Worm (Caenorhabditis elegans): ENCODE measurements around the gene F35H10.5.

The F35H10.5 gene

DNA sequence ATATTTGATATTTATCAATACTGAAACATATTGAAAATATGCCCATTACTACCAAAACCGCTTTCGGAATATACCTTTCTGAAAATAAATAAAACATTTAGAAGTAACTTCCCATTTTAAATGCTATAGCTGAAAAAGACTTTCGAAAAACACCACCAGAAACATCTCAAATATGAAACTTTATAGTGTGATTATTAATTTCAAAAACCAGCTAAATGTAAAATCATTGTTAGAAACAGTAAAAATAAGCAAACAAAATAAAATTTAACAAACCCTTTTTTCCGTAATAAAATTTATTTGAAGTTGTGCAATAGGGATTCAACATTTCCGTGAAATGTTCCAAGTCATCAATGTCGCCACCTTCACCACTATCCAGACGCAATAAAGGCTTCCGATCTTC, 32.5 kb upstream of the F35H10.5 start, which contains the start of the genes K07H8.5 and K07H8.8:
K07H8.5 (plus strand) TSS at position 301 of the 400 bp plus-strand sequence.
K07H8.8 (minus strand) TSS at position 389 of the 400 bp plus-strand sequence.
- TF ChIP-seq C04F5.9 (tag; optimal IDR thresholded peaks at IDR 0.05) (no peak), lin-35 (GFP tag; optimal IDR thresholded peaks at IDR 0.05) (no peak), dpl-1 (GFP tag; optimal IDR thresholded peaks at IDR 0.05) (no peak), pqm-1 (tag; optimal IDR thresholded peaks at IDR 0.05) (no peak), blmp-1 (tag; optimal IDR thresholded peaks at IDR 0.05) (no peak), hpl-2 (GFP tag; optimal IDR thresholded peaks at IDR 0.05) (no peak), zip-4 (GFP tag; optimal IDR thresholded peaks at IDR 0.05) (no peak), fkh-10 (GFP tag; optimal IDR thresholded peaks at IDR 0.05) (no peak), zag-1 (tag; optimal IDR thresholded peaks at IDR 0.05) (no peak), ama-1 (optimal IDR thresholded peaks at IDR 0.05) (no peak)

DNA sequence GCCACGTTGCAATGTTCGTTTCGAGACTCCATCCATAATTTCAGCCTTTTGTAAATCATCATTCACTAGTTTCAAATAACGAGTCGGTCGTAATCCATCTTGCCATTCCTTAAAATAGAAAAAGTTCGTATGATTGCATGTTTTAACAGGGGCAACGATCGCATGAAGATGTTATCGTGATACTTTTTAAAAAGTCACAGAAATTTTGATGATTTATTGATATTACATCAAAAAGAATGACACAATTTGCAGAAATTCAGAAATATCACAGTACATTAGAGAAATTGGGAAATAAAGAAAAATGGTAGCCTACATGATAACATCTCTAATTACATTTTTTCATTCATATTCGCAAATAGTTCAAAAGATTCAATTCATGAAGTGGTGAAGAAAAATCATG, 27.2 kb upstream of the F35H10.5 start:
- peak; percentile 51 for TF ChIP-seq nhr-85 (tag)
- TF ChIP-seq efl-1 (optimal IDR thresholded peaks at IDR 0.05): no peak
- TF ChIP-seq efl-1 (GFP tag; optimal IDR thresholded peaks at IDR 0.05 in 1 of 2): no peak

DNA sequence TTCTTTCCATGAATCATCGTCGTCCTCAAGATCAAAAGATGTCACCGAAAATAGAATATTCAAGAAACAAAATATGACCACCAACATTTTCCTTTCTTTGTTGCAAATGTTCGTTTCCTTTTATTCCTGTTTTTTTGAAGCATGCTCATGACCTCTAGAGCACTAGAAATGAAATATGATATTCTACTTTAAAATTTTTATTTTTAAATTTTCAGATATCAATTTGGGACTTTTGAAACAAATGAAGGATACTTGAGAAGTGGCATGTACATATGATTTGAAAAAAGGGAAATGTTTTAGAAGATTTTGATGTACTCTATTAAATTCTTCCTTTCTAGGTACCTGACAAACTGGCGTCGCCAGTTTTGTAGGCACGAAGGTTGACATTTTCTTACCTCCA, 25.3 kb upstream of the F35H10.5 start, which contains the start of gene K07H8.11:
K07H8.11 (minus strand) TSS at position 101 of the 400 bp plus-strand sequence.
- TF ChIP-seq egl-27 (tag; optimal IDR thresholded peaks at IDR 0.05) (no peak), fkh-10 (GFP tag; optimal IDR thresholded peaks at IDR 0.05) (no peak), zag-1 (tag; optimal IDR thresholded peaks at IDR 0.05) (no peak), vab-15 (tag; optimal IDR thresholded peaks at IDR 0.05) (no peak), pag-3 (tag; optimal IDR thresholded peaks at IDR 0.05; ENCODE audit: borderline replicate concordance, insufficient read depth) (no peak)

DNA sequence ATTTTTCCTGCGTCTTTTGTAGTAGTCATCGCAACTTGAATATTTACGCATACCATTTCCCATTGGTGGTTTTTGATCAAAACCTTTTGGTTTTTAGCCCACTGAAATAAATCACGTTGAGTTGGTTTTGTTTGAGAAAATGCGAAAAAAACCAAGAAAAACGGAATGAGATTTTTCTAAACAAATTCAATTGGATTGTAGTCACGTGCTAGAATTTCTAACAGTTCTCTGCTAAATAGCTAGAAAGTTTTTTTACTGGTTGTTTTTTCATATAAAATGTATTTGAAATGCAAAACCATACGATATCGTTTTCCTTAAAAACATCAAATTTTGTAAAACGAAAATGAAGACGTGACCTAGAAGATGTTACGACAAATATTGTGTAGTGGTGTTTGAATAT, 24.0 kb upstream of the F35H10.5 start, which contains the start of gene K07H8.12:
K07H8.12 (minus strand) TSS at position 101 of the 400 bp plus-strand sequence.
- TF ChIP-seq C34B4.2 (tag; optimal IDR thresholded peaks at IDR 0.05) (no peak), mdl-1 (tag; optimal IDR thresholded peaks at IDR 0.05) (no peak)

DNA sequence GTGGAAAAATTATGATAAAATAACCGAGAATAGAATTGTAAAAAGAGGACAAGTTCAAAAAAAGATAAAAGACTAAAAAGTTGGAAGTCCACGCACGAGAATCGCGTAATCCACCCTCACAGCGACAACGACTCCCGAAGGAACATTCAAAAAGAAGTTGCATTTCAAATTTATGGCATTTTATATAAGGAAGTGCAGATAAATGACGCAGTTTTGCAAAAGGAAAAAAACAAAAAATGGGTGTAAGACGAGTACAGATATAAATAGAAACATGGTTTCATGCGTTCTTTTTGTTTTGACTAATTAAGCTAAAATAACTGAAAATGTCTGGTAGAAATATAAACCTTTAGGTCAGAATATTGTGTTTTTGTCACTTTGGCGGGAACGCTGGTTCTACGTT, 17.4 kb upstream of the F35H10.5 start:
- TF ChIP-seq unc-62 (GFP tag; optimal IDR thresholded peaks at IDR 0.05) (no peak), lin-39 (tag; optimal IDR thresholded peaks at IDR 0.05) (no peak), hpl-2 (GFP tag; optimal IDR thresholded peaks at IDR 0.05) (no peak), fkh-8 (tag; optimal IDR thresholded peaks at IDR 0.05) (no peak), ets-5 (GFP tag; IDR thresholded peaks at IDR 0.05) (no peak), efl-1 (optimal IDR thresholded peaks at IDR 0.05) (no peak), efl-1 (GFP tag; optimal IDR thresholded peaks at IDR 0.05 in 1 of 2) (no peak), nhr-20 (tag; optimal IDR thresholded peaks at IDR 0.05) (no peak), nhr-85 (tag) (no peak), unc-130 (tag; optimal IDR thresholded peaks at IDR 0.05) (no peak), fkh-10 (GFP tag; optimal IDR thresholded peaks at IDR 0.05) (no peak), elt-3 (tag; optimal IDR thresholded peaks at IDR 0.05) (no peak), nhr-76 (tag; optimal IDR thresholded peaks at IDR 0.05) (no peak), isw-1 (GFP tag; IDR thresholded peaks at IDR 0.05) (no peak), ztf-11 (tag; optimal IDR thresholded peaks at IDR 0.05) (no peak)

DNA sequence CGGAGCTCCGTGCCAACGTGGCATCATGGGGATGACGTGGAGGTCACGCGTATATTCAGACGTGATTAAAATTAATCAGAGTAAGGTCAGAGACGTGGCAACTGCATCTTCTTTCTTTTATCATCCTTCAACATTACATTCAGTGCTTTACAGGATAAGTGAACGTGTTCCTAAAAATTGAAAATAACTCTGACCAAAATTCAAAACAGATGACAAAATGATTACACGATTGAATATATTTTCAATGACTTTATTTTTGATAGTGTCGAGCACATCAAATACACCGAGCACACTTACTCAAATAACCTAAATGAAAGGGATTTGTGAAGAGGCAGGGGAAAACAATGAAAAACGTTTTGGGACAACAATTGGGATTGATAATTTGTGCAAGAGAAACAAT, 14.2 kb upstream of the F35H10.5 start, which contains the start of gene K07H8.9:
K07H8.9 (minus strand) TSS at position 125 of the 400 bp plus-strand sequence.
- TF ChIP-seq sptf-1 (tag; optimal IDR thresholded peaks at IDR 0.05) (no peak), nhr-11 (tag; optimal IDR thresholded peaks at IDR 0.05) (no peak), nhr-77 (tag; optimal IDR thresholded peaks at IDR 0.05) (no peak), unc-62 (GFP tag; optimal IDR thresholded peaks at IDR 0.05) (no peak), unc-30 (tag; optimal IDR thresholded peaks at IDR 0.05) (no peak), aha-1 (tag; optimal IDR thresholded peaks at IDR 0.05) (no peak), ets-5 (GFP tag; IDR thresholded peaks at IDR 0.05) (no peak), pqm-1 (tag; optimal IDR thresholded peaks at IDR 0.05) (no peak), alr-1 (tag; optimal IDR thresholded peaks at IDR 0.05; ENCODE audit: borderline replicate concordance) (no peak), ceh-88 (GFP tag; IDR thresholded peaks at IDR 0.05) (no peak), nhr-85 (tag) (no peak), elt-3 (tag; optimal IDR thresholded peaks at IDR 0.05) (no peak), C04F5.9 (tag; optimal IDR thresholded peaks at IDR 0.05) (no peak), vab-15 (tag; optimal IDR thresholded peaks at IDR 0.05) (no peak), egl-13 (tag; optimal IDR thresholded peaks at IDR 0.05) (no peak), pag-3 (tag; optimal IDR thresholded peaks at IDR 0.05; ENCODE audit: borderline replicate concordance, insufficient read depth) (no peak), C16A3.4 (tag; optimal IDR thresholded peaks at IDR 0.05) (no peak), elt-2 (tag; optimal IDR thresholded peaks at IDR 0.05) (no peak)

Measured in whole organism, L1 larva.